Fruit fly (Drosophila melanogaster): ENCODE measurements around the gene CG13946.

Gene CG13946

DNA sequence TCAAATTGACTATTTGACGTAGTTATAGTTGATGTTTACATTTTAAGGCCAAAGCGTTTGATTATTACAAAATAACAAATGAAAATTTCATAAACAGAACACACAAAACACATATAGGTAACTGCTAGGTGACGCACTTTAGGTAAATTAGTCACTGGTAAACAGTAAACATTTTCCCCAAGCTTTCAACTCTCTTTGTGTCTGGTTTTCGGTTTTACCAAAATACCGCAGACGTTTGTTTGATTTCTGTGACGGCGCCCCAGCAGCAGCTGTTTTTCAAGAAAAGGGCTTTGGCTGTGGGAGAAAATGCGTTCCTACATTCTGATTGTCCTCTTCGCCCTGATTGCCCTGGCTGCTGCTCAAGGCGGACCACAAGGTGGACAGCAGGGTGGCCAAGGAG lies at the start of gene CG13946:
TSS of gene CG13946 (plus strand) at position 301 of the 400 bp plus-strand sequence.
- no peak for TF ChIP-seq ttk (optimal IDR thresholded peaks at IDR 0.05)
- no peak for TF ChIP-seq Myc (optimal IDR thresholded peaks at IDR 0.05)
- no peak for TF ChIP-seq h (optimal IDR thresholded peaks at IDR 0.05)
- no peak for TF ChIP-seq Sin3A (optimal IDR thresholded peaks at IDR 0.05)
- no peak for TF ChIP-seq psq (optimal IDR thresholded peaks at IDR 0.05)
- no peak for TF ChIP-seq insv (optimal IDR thresholded peaks at IDR 0.05)

DNA sequence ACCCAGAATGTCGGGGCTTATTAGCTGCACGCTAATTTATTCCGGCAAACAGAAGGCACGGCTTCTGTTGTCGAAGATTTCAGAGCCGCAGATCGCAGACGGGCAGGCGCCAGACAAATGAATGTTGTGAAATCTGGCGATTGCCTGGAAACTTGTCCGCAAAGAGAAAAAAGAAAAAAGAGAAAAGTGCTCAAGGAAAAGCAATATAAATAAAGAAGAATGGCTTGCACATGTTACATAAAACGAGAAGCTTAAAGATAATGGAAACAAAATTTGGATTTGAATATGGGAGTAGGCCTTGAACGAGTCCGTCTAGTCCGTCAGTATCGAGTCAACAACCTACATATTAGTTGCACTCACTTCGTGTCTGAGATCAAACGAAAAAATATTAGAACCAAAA lies 48.3 kb upstream of the CG13946 start, which contains the start of gene Hsp60B:
TSS of gene Hsp60B (plus strand) at position 301 of the 400 bp plus-strand sequence.
- TF ChIP-seq psq (optimal IDR thresholded peaks at IDR 0.05) (no peak), insv (optimal IDR thresholded peaks at IDR 0.05) (no peak), Sin3A (optimal IDR thresholded peaks at IDR 0.05) (no peak), Myc (optimal IDR thresholded peaks at IDR 0.05) (no peak), h (optimal IDR thresholded peaks at IDR 0.05) (no peak), ttk (optimal IDR thresholded peaks at IDR 0.05) (no peak)

- no peak for TF ChIP-seq Myc (optimal IDR thresholded peaks at IDR 0.05)
- no peak for TF ChIP-seq insv (optimal IDR thresholded peaks at IDR 0.05)
These were observed 44.2 kb upstream of the CG13946 start for dm6 chr2L:732105-732504.

DNA sequence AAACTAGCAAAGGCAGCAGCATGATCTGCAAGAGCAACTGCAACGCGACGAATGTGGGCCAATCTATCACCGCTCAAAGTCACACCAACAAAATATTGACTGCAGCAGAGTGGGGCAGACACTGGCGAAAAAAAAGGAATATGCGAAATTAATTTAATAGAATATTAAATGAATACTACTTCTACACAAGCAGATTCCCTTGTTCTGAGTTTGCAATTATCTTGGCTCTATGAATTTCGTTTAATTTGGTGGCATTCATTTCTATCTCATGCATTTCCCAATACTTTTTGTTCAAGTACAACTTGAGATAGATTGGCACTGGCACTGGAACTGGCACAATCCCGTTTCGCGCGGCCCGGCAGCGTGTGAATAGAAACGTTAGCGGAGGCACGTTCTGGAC lies 42.2 kb upstream of the CG13946 start:
- TF ChIP-seq insv (optimal IDR thresholded peaks at IDR 0.05) (no peak), h (optimal IDR thresholded peaks at IDR 0.05) (no peak), psq (optimal IDR thresholded peaks at IDR 0.05) (no peak), Sin3A (optimal IDR thresholded peaks at IDR 0.05) (no peak)

DNA sequence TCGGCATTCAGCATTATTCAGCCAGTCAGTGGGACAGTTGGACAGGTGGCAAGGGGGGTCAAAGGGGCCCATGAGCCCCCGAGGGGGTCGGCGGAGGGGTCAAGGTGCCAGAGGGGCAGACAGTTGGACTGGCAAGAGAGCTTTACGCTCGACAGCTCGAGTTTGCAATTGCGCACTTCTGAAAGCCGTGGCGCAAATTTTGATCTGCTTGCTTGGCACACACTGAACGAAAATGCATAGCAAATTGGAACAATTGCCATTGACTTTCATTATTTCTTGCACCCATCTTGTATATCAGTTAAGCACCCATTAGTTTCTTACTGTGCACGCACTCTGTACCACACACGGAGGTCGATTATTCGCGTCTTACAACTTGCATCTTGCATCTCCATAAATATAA lies 40.6 kb upstream of the CG13946 start:
- TF ChIP-seq Myc (optimal IDR thresholded peaks at IDR 0.05) (no peak), Sin3A (optimal IDR thresholded peaks at IDR 0.05) (no peak), psq (optimal IDR thresholded peaks at IDR 0.05) (no peak), h (optimal IDR thresholded peaks at IDR 0.05) (no peak), ttk (optimal IDR thresholded peaks at IDR 0.05) (no peak), insv (optimal IDR thresholded peaks at IDR 0.05) (no peak)

DNA sequence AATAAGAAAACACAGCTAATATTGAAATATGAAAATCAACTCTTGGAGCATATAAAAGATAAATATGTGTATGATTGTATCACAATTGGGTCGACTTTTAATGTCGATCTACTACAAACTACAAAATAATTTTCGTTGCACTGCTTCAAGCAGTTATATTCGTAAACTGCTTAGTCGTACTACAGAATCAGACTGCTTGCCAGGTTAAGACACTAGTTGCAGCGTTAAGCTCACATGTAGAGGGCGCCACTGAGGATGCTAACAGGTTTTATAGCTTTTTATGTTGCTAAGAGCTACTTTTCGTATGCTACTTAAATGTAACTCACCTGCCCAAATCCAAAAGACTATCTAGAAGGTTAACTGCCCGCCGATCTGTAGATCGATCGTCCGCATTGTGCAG lies 36.3 kb upstream of the CG13946 start:
- no peak for TF ChIP-seq h (optimal IDR thresholded peaks at IDR 0.05)
- TF ChIP-seq Sin3A (optimal IDR thresholded peaks at IDR 0.05), result no peak
- TF ChIP-seq insv (optimal IDR thresholded peaks at IDR 0.05), result no peak
- no peak for TF ChIP-seq Myc (optimal IDR thresholded peaks at IDR 0.05)
- no peak for TF ChIP-seq psq (optimal IDR thresholded peaks at IDR 0.05)
- TF ChIP-seq ttk (optimal IDR thresholded peaks at IDR 0.05), result no peak

DNA sequence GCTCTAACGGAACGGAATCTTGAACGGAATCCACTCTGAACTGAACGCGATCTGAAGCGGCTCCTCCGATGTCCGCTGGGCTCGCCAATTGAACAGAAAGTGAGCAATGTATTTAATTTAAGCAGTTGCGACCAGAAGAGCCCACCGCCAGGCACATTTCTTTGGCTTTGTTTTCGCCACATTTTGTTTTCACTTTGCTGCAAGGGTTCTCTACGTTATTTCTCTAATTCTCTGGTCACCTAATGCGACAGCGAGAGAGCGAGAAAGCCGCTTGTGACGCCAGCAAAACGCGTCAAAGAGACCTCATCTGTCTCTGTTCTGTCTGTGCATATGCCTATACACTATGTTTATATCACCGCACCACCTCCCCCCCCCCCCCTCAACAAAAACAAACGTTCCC lies 32.0 kb upstream of the CG13946 start, which contains the start of gene Eaat2:
TSS of gene Eaat2 (minus strand) at position 101 of the 400 bp plus-strand sequence.
- TF ChIP-seq psq (optimal IDR thresholded peaks at IDR 0.05) (no peak), insv (optimal IDR thresholded peaks at IDR 0.05) (no peak), Myc (optimal IDR thresholded peaks at IDR 0.05) (no peak), h (optimal IDR thresholded peaks at IDR 0.05) (no peak), ttk (optimal IDR thresholded peaks at IDR 0.05) (no peak), Sin3A (optimal IDR thresholded peaks at IDR 0.05) (no peak)

DNA sequence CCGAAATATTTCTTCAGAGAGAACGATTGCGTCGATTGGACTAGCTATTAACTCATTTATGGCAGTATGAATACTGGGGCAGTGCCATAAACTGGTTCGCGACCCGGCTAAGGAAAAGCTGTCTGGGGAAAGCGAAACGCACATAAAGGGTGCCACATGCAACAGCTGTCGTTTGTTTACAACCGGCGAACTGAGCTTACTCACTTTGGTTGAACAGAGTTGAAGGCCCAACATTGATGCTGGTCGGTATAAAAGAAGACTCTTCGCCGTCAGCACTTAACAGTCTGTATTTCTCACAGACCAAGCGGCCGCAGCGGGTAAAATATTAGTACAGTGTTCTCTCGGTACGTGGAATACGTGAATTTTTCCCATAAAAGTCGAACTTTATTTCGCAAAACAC lies 30.6 kb upstream of the CG13946 start:
- TF ChIP-seq insv (optimal IDR thresholded peaks at IDR 0.05) (no peak), psq (optimal IDR thresholded peaks at IDR 0.05) (no peak), Sin3A (optimal IDR thresholded peaks at IDR 0.05) (no peak), ttk (optimal IDR thresholded peaks at IDR 0.05) (no peak), Myc (optimal IDR thresholded peaks at IDR 0.05) (no peak), h (optimal IDR thresholded peaks at IDR 0.05) (no peak)

dm6 chr2L:749645-750044 lies 26.7 kb upstream of the CG13946 start, which contains the start of gene GABA-B-R3:
Gene GABA-B-R3 (plus strand): TSS chr2L:749945.
- TF ChIP-seq ttk (optimal IDR thresholded peaks at IDR 0.05) (no peak), h (optimal IDR thresholded peaks at IDR 0.05) (no peak)

dm6 chr2L:750299-750698 lies 26.0 kb upstream of the CG13946 start:
- TF ChIP-seq ttk (optimal IDR thresholded peaks at IDR 0.05), result no peak
- no peak for TF ChIP-seq h (optimal IDR thresholded peaks at IDR 0.05)
- no peak for TF ChIP-seq Sin3A (optimal IDR thresholded peaks at IDR 0.05)
- no peak for TF ChIP-seq psq (optimal IDR thresholded peaks at IDR 0.05)
- TF ChIP-seq insv (optimal IDR thresholded peaks at IDR 0.05), result no peak
- no peak for TF ChIP-seq Myc (optimal IDR thresholded peaks at IDR 0.05)

DNA sequence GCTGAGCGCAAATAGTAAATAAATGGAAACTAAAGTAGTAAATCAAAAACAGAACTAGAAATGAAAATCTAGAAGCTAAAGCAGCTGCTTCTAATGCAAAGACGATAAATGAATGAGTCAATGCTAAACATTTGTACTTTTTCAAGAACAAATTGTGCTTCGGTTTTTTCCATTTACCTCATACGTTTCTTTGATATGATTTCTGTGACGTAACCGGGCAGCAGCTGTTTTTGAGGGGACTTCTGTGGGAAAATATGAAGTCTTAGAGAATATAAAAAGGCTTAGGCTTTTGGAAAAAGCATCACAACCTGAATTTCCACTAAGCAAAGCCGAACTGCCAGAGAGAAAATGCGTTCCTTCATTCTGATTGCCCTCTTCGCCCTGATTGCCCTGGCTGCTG lies 3.1 kb upstream of the CG13946 start, which contains the start of gene CG12506:
TSS of gene CG12506 (plus strand) at position 301 of the 400 bp plus-strand sequence.
- TF ChIP-seq Myc (optimal IDR thresholded peaks at IDR 0.05), result no peak
- no peak for TF ChIP-seq h (optimal IDR thresholded peaks at IDR 0.05)
- TF ChIP-seq Sin3A (optimal IDR thresholded peaks at IDR 0.05), result no peak
- TF ChIP-seq ttk (optimal IDR thresholded peaks at IDR 0.05), result no peak
- no peak for TF ChIP-seq psq (optimal IDR thresholded peaks at IDR 0.05)
- no peak for TF ChIP-seq insv (optimal IDR thresholded peaks at IDR 0.05)

- TF ChIP-seq insv (optimal IDR thresholded peaks at IDR 0.05) (no peak), h (optimal IDR thresholded peaks at IDR 0.05) (no peak), psq (optimal IDR thresholded peaks at IDR 0.05) (no peak), ttk (optimal IDR thresholded peaks at IDR 0.05) (no peak), Sin3A (optimal IDR thresholded peaks at IDR 0.05) (no peak), Myc (optimal IDR thresholded peaks at IDR 0.05) (no peak)
These were observed 2.8 kb downstream of the CG13946 start, which contains the start of gene CG13947 for dm6 chr2L:779123-779584. Gene CG13947 (plus strand): TSS chr2L:779173.

- TF ChIP-seq Myc (optimal IDR thresholded peaks at IDR 0.05) (no peak), insv (optimal IDR thresholded peaks at IDR 0.05) (no peak), Sin3A (optimal IDR thresholded peaks at IDR 0.05) (no peak), psq (optimal IDR thresholded peaks at IDR 0.05) (no peak)
These were observed 3.8 kb downstream of the CG13946 start, which contains the start of gene Gr21a for dm6 chr2L:780182-780581. Gene Gr21a (plus strand): TSS chr2L:780482.

All from Kc167 (cell line).